Fruit fly (Drosophila melanogaster) S2 (cell line): ENCODE results near the gene CG42747.

Experiments
- CG8478 ChIP-seq: fragments of >200 bp; optimal IDR thresholded peaks from 2 replicates; lab custom pipeline; 2018
- CTCF ChIP-seq, 2 experiments: fragments of >200 bp; optimal IDR thresholded peaks; 2 replicates each; lab custom pipeline; 2018

DNA sequence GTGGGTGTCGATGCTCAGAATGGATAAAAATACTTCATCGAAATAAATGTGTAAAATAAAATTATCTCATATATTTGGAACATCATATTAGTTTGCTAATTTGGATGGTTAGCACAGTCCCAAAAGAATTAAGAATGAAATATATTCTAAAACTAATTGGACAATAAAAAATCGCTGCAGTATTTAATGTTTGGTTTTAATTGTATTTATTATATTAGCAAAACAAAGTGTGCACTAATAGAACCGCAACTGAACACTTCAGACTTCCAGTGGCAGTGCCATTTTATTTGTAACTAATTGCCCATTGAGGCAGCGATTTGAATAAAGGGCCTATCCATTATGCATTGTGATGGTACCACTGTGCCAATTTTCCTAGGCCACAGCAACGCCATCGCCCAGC, 45.4 kb upstream of the CG42747 start:
- no peak for TF ChIP-seq CG8478
- TF ChIP-seq CTCF (optimal IDR thresholded peaks at IDR 0.05; lab: Kevin White, UChicago): no peak
